Worm (Caenorhabditis elegans): ENCODE results near the gene srh-281.

DNA sequence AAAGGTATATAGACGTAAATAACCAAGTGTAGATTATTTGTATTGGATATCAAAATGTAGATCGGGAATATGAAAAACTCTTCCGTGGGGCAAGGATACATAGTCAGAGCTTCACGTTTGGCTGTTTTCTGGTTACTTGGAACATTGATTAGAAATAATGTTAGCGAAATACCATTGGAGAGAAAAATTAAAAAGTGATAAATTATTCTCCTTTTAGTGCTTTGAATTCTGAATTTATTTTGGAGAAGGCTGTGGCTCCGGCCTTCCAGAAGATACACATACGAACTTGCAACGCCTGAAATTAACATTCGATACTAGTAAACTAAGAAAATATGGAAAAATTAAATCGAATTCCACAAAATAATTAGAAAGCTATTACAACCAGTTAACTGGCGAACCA, 45.1 kb downstream of the srh-281 start, which contains the start of gene srh-98:
- TF ChIP-seq snpc-4 (tag; optimal IDR thresholded peaks at IDR 0.05): no peak
- TF ChIP-seq aly-2 (tag; optimal IDR thresholded peaks at IDR 0.05): no peak

All from whole organism, L3 larva.